Worm (Caenorhabditis elegans) whole organism, late embryonic: Measurements from ENCODE around the gene W02A2.8.

Experiments used
- ahr-1 ChIP-seq: sonication (generic microtip); optimal IDR thresholded peaks from 2 replicates; lab custom pipeline; 2016; ENCODE audit warnings: missing genetic modification characterization, missing compliant biosample characterization
- ceh-48 ChIP-seq: sonication (generic microtip); optimal IDR thresholded peaks from 2 replicates; lab custom pipeline; 2016; ENCODE audit warnings: missing genetic modification characterization, inconsistent platforms, missing compliant biosample characterization
- gmeb-2 ChIP-seq: sonication (generic microtip); optimal IDR thresholded peaks from 2 replicates; lab custom pipeline; 2016; ENCODE audit warnings: missing genetic modification characterization, inconsistent platforms, missing compliant biosample characterization
- tbx-2 ChIP-seq: sonication (generic microtip); optimal IDR thresholded peaks from 2 replicates; lab custom pipeline; 2016; ENCODE audit warnings: missing genetic modification characterization, missing compliant biosample characterization
- tbx-7 ChIP-seq: sonication (generic microtip); optimal IDR thresholded peaks from 2 replicates; lab custom pipeline; 2016; ENCODE audit warnings: missing genotype, missing genetic modification characterization, missing compliant biosample characterization

ce11 chrIV:13354044-13354443 lies 4.3 kb downstream of the W02A2.8 start:
- TF ChIP-seq tbx-7 (tag; lab: Kevin White, UChicago) (no peak), tbx-2 (tag; lab: Kevin White, UChicago) (no peak), ceh-48 (tag; lab: Kevin White, UChicago) (no peak), ahr-1 (no peak), gmeb-2 (no peak)
